Fruit fly (Drosophila melanogaster) whole organism, embryonic: ENCODE results near the gene tbc.
A peak's percentile ranks its signal among the peaks of the same experiment; 100 is the strongest.

Experiments
- Atf6 ChIP-seq: fragments of 200-800 bp; sonication (Bioruptor generic); IDR thresholded peaks from 2 replicates; pipeline ENCODE4 v1.3.6; 2022; ENCODE audit warnings: missing biosample characterization, missing genetic modification characterization
- Bteb2 ChIP-seq: fragments of 200-800 bp; sonication (Bioruptor generic); optimal IDR thresholded peaks from 2 replicates; lab custom pipeline; 2016; ENCODE audit warnings: missing biosample characterization, missing genetic modification characterization
- CG1024 ChIP-seq: fragments of 200-800 bp; sonication (Bioruptor generic); IDR thresholded peaks from 2 replicates; pipeline ENCODE4 v1.3.6; 2022; ENCODE audit warnings: missing biosample characterization, missing genetic modification characterization
- CG10543 ChIP-seq: fragments of 200-800 bp; sonication (Bioruptor generic); optimal IDR thresholded peaks from 3 replicates; lab custom pipeline; 2017; ENCODE audit warnings: missing biosample characterization, mild to moderate bottlenecking, missing genetic modification characterization, moderate library complexity
- CG11398 ChIP-seq: fragments of 200-800 bp; sonication (Bioruptor generic); optimal IDR thresholded peaks from 2 replicates; lab custom pipeline; 2016; ENCODE audit warnings: missing biosample characterization, missing genetic modification characterization
- CG11504 ChIP-seq: fragments of 200-800 bp; sonication (Bioruptor generic); optimal IDR thresholded peaks from 3 replicates; lab custom pipeline; 2019; ENCODE audit warnings: missing biosample characterization, mild to moderate bottlenecking, missing genetic modification characterization, moderate library complexity
- CG12236 ChIP-seq: fragments of 200-800 bp; sonication (Bioruptor generic); optimal IDR thresholded peaks from 2 replicates; lab custom pipeline; 2016; ENCODE audit warnings: missing biosample characterization, missing genetic modification characterization
- CG13424 ChIP-seq: fragments of 200-800 bp; sonication (Bioruptor generic); optimal IDR thresholded peaks from 2 replicates; lab custom pipeline; 2019; ENCODE audit warnings: missing biosample characterization, mild to moderate bottlenecking, missing genetic modification characterization, moderate library complexity
- CG15514 ChIP-seq: fragments of 200-800 bp; sonication (Bioruptor generic); optimal IDR thresholded peaks from 3 replicates; lab custom pipeline; 2017; ENCODE audit warnings: missing biosample characterization, missing genetic modification characterization, mild to moderate bottlenecking, moderate library complexity, missing genetic modification reagents
- CG1603 ChIP-seq: fragments of 200-800 bp; sonication (Bioruptor generic); optimal IDR thresholded peaks from 2 replicates; lab custom pipeline; 2019; ENCODE audit warnings: missing biosample characterization, mild to moderate bottlenecking, missing genetic modification characterization, moderate library complexity
- CG16779 ChIP-seq: fragments of 200-800 bp; sonication (Bioruptor generic); IDR thresholded peaks from 2 replicates; pipeline ENCODE4 v1.3.6; 2022; ENCODE audit warnings: missing biosample characterization, missing genetic modification characterization
- CG3726 ChIP-seq: fragments of 200-800 bp; sonication (Bioruptor generic); IDR thresholded peaks from 3 replicates; pipeline ENCODE4, ENCODE4 v1.3.6; 2022; ENCODE audit warnings: missing biosample characterization, missing genetic modification characterization
- CG43689 ChIP-seq: fragments of 200-800 bp; sonication (Bioruptor generic); IDR thresholded peaks from 2 replicates; pipeline ENCODE4 v1.3.6; 2022; ENCODE audit warnings: missing biosample characterization, missing genetic modification characterization
- CG6272 ChIP-seq: fragments of 200-800 bp; sonication (Bioruptor generic); IDR thresholded peaks from 2 replicates; pipeline ENCODE4 v1.3.6; 2022; ENCODE audit warnings: missing biosample characterization, missing genetic modification characterization
- CG7556 ChIP-seq: fragments of 200-800 bp; sonication (Bioruptor generic); optimal IDR thresholded peaks from 2 replicates; lab custom pipeline; 2017; ENCODE audit warnings: missing biosample characterization, mild to moderate bottlenecking, missing genetic modification characterization
- CG8290 ChIP-seq, 3 experiments: fragments of 200-800 bp; sonication (Bioruptor generic); optimal IDR thresholded peaks; 2 replicates each; lab custom pipeline; 2016 to 2019; ENCODE audit warnings: missing biosample characterization in 3 of 3, missing genetic modification characterization in 3 of 3, mild to moderate bottlenecking in 2 of 3, moderate library complexity in 1 of 3
- CG9215 ChIP-seq: fragments of 200-800 bp; sonication (Bioruptor generic); IDR thresholded peaks from 2 replicates; pipeline ENCODE4 v1.3.6; 2022; ENCODE audit warnings: missing biosample characterization, missing genetic modification characterization
- CG9797 ChIP-seq: fragments of 200-800 bp; sonication (Bioruptor generic); optimal IDR thresholded peaks from 3 replicates; lab custom pipeline; 2018; ENCODE audit warnings: missing biosample characterization, mild to moderate bottlenecking, missing genetic modification characterization
- D ChIP-seq, 2 experiments: fragments of 200-800 bp in 1 of 2; fragments of >200 bp in 1 of 2; sonication (Bioruptor generic) in 1 of 2; optimal IDR thresholded peaks; 2 replicates in 1 of 2; 3 replicates in 1 of 2; lab custom pipeline; 2017; ENCODE audit warnings: mild to moderate bottlenecking in 1 of 2, missing biosample characterization in 1 of 2, missing genetic modification characterization in 1 of 2, missing genetic modification reagents in 1 of 2
- HHEX ChIP-seq: fragments of 200-800 bp; sonication (Bioruptor generic); optimal IDR thresholded peaks from 3 replicates; lab custom pipeline; 2017; ENCODE audit warnings: missing biosample characterization, mild to moderate bottlenecking, missing genetic modification characterization, missing genetic modification reagents
- HmgD ChIP-seq: fragments of 200-800 bp; sonication (Bioruptor generic); optimal IDR thresholded peaks from 3 replicates; lab custom pipeline; 2016; ENCODE audit warnings: missing biosample characterization, missing genetic modification characterization
- Mrtf ChIP-seq: fragments of 200-800 bp; sonication (Bioruptor generic); IDR thresholded peaks from 3 replicates; pipeline ENCODE4 v1.3.6; 2022; ENCODE audit warnings: missing biosample characterization, missing genetic modification characterization
- Myb ChIP-seq: fragments of 200-800 bp; sonication (Bioruptor generic); optimal IDR thresholded peaks from 2 replicates; lab custom pipeline; 2016; ENCODE audit warnings: missing biosample characterization, missing genetic modification characterization
- NFAT ChIP-seq: fragments of 200-800 bp; sonication (Bioruptor generic); IDR thresholded peaks from 2 replicates; pipeline ENCODE4 v1.3.6; 2022; ENCODE audit warnings: missing biosample characterization, missing genetic modification characterization
- NK7.1 ChIP-seq: fragments of 200-800 bp; sonication (Bioruptor generic); optimal IDR thresholded peaks from 3 replicates; lab custom pipeline; 2016; ENCODE audit warnings: missing biosample characterization, missing genetic modification characterization
- Pdp1 ChIP-seq, 2 experiments: fragments of 200-800 bp; sonication (Bioruptor generic); optimal IDR thresholded peaks; 3 replicates each; lab custom pipeline; 2016; ENCODE audit warnings: missing biosample characterization in 2 of 2, missing genetic modification characterization in 2 of 2, mild to moderate bottlenecking in 1 of 2, moderate library complexity in 1 of 2
- Poxn ChIP-seq: fragments of 200-800 bp; sonication (Bioruptor generic); IDR thresholded peaks from 2 replicates; pipeline ENCODE4 v1.3.6; 2022; ENCODE audit warnings: missing biosample characterization, missing genetic modification characterization
- Rfx ChIP-seq: fragments of 200-800 bp; sonication (Bioruptor generic); IDR thresholded peaks from 2 replicates; pipeline ENCODE4 v1.3.6; 2022; ENCODE audit warnings: missing biosample characterization, missing genetic modification characterization
- Sry-δ ChIP-seq: fragments of 200-800 bp; sonication (Bioruptor generic); optimal IDR thresholded peaks from 2 replicates; lab custom pipeline; 2016; ENCODE audit warnings: missing biosample characterization, missing genetic modification characterization
- Xrp1 ChIP-seq: fragments of 200-800 bp; sonication (Bioruptor generic); IDR thresholded peaks from 2 replicates; pipeline ENCODE4 v1.3.6; 2022; ENCODE audit warnings: missing biosample characterization, missing genetic modification characterization
- ap ChIP-seq: fragments of 200-800 bp; sonication (Bioruptor generic); IDR thresholded peaks from 2 replicates; pipeline ENCODE4 v1.3.6; 2022; ENCODE audit warnings: missing biosample characterization, missing genetic modification characterization
- ash1 ChIP-seq: fragments of 200-800 bp; sonication (Bioruptor generic); optimal IDR thresholded peaks from 2 replicates; lab custom pipeline; 2018; ENCODE audit warnings: missing biosample characterization, mild to moderate bottlenecking, missing genetic modification characterization
- dpn ChIP-seq, 2 experiments: fragments of 200-800 bp; sonication (Bioruptor generic); optimal IDR thresholded peaks; 3 replicates each; lab custom pipeline; 2016; ENCODE audit warnings: missing biosample characterization in 2 of 2, missing genetic modification characterization in 2 of 2
- ewg ChIP-seq: fragments of 200-800 bp; sonication (Bioruptor generic); optimal IDR thresholded peaks from 3 replicates; lab custom pipeline; 2017; ENCODE audit warnings: mild to moderate bottlenecking, missing biosample characterization, missing genetic modification reagents, missing genetic modification characterization
- jigr1 ChIP-seq: fragments of 200-800 bp; sonication (Bioruptor generic); IDR thresholded peaks from 3 replicates; pipeline ENCODE4 v1.3.6; 2022; ENCODE audit warnings: missing biosample characterization, missing genetic modification characterization
- kni ChIP-seq: fragments of 200-800 bp; sonication (Bioruptor generic); optimal IDR thresholded peaks from 3 replicates; lab custom pipeline; 2017; ENCODE audit warnings: mild to moderate bottlenecking, missing biosample characterization, missing genetic modification reagents, missing genetic modification characterization
- knrl ChIP-seq: fragments of 200-800 bp; sonication (Bioruptor generic); IDR thresholded peaks from 3 replicates; pipeline ENCODE4 v1.3.6; 2022; ENCODE audit warnings: missing biosample characterization, missing genetic modification characterization; ENCODE audit not compliant: partially characterized antibody
- mam ChIP-seq: fragments of 200-800 bp; sonication (Bioruptor generic); optimal IDR thresholded peaks from 3 replicates; lab custom pipeline; 2016; ENCODE audit warnings: missing biosample characterization, missing genetic modification characterization
- nerfin-1 ChIP-seq: fragments of 200-800 bp; sonication (Bioruptor generic); optimal IDR thresholded peaks from 3 replicates; lab custom pipeline; 2019; ENCODE audit warnings: missing biosample characterization, mild to moderate bottlenecking, missing genetic modification characterization, moderate library complexity
- peb ChIP-seq: fragments of 200-800 bp; sonication (Bioruptor generic); IDR thresholded peaks from 2 replicates; pipeline ENCODE4 v1.3.6; 2022; ENCODE audit warnings: missing biosample characterization, missing genetic modification characterization
- pita ChIP-seq: fragments of 200-800 bp; sonication (Bioruptor generic); optimal IDR thresholded peaks from 2 replicates; lab custom pipeline; 2017; ENCODE audit warnings: missing biosample characterization, mild to moderate bottlenecking, missing genetic modification characterization
- pnt ChIP-seq: fragments of 200-800 bp; sonication (Bioruptor generic); optimal IDR thresholded peaks from 3 replicates; lab custom pipeline; 2016; ENCODE audit warnings: missing biosample characterization, missing genetic modification characterization
- sens-2 ChIP-seq: fragments of 200-800 bp; sonication (Bioruptor generic); IDR thresholded peaks from 2 replicates; pipeline ENCODE4 v1.3.6; 2022; ENCODE audit warnings: missing biosample characterization, missing genetic modification characterization
- slou ChIP-seq: fragments of 200-800 bp; sonication (Bioruptor generic); optimal IDR thresholded peaks from 3 replicates; lab custom pipeline; 2016; ENCODE audit warnings: missing biosample characterization, missing genetic modification characterization
- stc ChIP-seq: fragments of 200-800 bp; sonication (Bioruptor generic); IDR thresholded peaks from 2 replicates; pipeline ENCODE4 v1.3.6; 2022; ENCODE audit warnings: missing biosample characterization, missing genetic modification characterization
- tio ChIP-seq: fragments of 200-800 bp; sonication (Bioruptor generic); optimal IDR thresholded peaks from 2 replicates; lab custom pipeline; 2017; ENCODE audit warnings: missing biosample characterization, missing genetic modification characterization, inconsistent platforms
- wor ChIP-seq: fragments of 200-800 bp; sonication (Bioruptor generic); IDR thresholded peaks from 2 replicates; pipeline ENCODE4 v1.3.6; 2022; ENCODE audit warnings: missing biosample characterization, missing genetic modification characterization
- yki ChIP-seq: fragments of >200 bp; optimal IDR thresholded peaks from 3 replicates; lab custom pipeline; 2018
- zf30C ChIP-seq: fragments of 200-800 bp; sonication (Bioruptor generic); optimal IDR thresholded peaks from 3 replicates; lab custom pipeline; 2018; ENCODE audit warnings: missing biosample characterization, mild to moderate bottlenecking, missing genetic modification characterization

Gene tbc

dm6 chrX:20429482-20430204 is 19.5 kb upstream of the tbc start, which contains the start of the genes CG11710 and mal (continued):
- peak; percentile 68 for TF ChIP-seq CG1603 (tag; lab: Kevin White, UChicago)
- TF ChIP-seq Bteb2 (GFP tag; lab: Kevin White, UChicago): peak; percentile 47
- peak; percentile 42; the same call in 1 of the 2 replicates for TF ChIP-seq CG6272 (GFP tag; lab: Robert Waterston, UW)
- TF ChIP-seq Pdp1 (GFP tag; optimal IDR thresholded peaks at IDR 0.05; lab: Kevin White, UChicago): peak; percentile 73 to 82
- no peak for TF ChIP-seq CG1024 (GFP tag; lab: Robert Waterston, UW)
- TF ChIP-seq Poxn: no peak
- TF ChIP-seq CG9797 (GFP tag; lab: Kevin White, UChicago): no peak
- TF ChIP-seq wor (GFP tag; lab: Robert Waterston, UW): peak; percentile 62
- TF ChIP-seq Mrtf: peak; percentile 57; the same call in 1 of the 3 replicates
- TF ChIP-seq CG3726 (GFP tag; lab: Robert Waterston, UW): no peak
- TF ChIP-seq yki: no peak
- TF ChIP-seq CG9215 (GFP tag; lab: Robert Waterston, UW): peak; percentile 79
- peak; percentile 82; the same call in 1 of the 2 replicates for TF ChIP-seq Xrp1
- TF ChIP-seq stc (GFP tag; lab: Robert Waterston, UW): peak; percentile 58
- peak; percentile 74 for TF ChIP-seq CG7556 (GFP tag; lab: Kevin White, UChicago)
- peak; percentile 61; the same call in 1 of the 2 replicates for TF ChIP-seq peb (GFP tag; lab: Robert Waterston, UW)
- peak; percentile 43 for TF ChIP-seq pnt (GFP tag; lab: Kevin White, UChicago)
- TF ChIP-seq CG13424 (tag; lab: Kevin White, UChicago): peak; percentile 88
- TF ChIP-seq dpn (GFP tag; optimal IDR thresholded peaks at IDR 0.05; lab: Kevin White, UChicago): peak; percentile 67 to 78
- peak; percentile 12 for TF ChIP-seq HmgD (GFP tag; lab: Kevin White, UChicago)
- TF ChIP-seq tio: no peak
- TF ChIP-seq knrl (GFP tag; lab: Robert Waterston, UW): no peak
- TF ChIP-seq Atf6: peak; percentile 83
- peak; percentile 84 for TF ChIP-seq Rfx (GFP tag; lab: Robert Waterston, UW)
- no peak for TF ChIP-seq ash1 (GFP tag; lab: Kevin White, UChicago)
- no peak for TF ChIP-seq CG12236
- TF ChIP-seq sens-2 (GFP tag; lab: Robert Waterston, UW): peak; percentile 71; the same call in 1 of the 2 replicates
- TF ChIP-seq jigr1 (GFP tag; lab: Robert Waterston, UW): peak; percentile 59; the same call in 1 of the 3 replicates
- TF ChIP-seq CG15514 (GFP tag; lab: Kevin White, UChicago): peak; percentile 54
- no peak for TF ChIP-seq D (optimal IDR thresholded peaks at IDR 0.05; lab: Kevin White, UChicago)
- no peak for TF ChIP-seq D (GFP tag; optimal IDR thresholded peaks at IDR 0.05; lab: Kevin White, UChicago)
- TF ChIP-seq CG43689 (GFP tag; lab: Robert Waterston, UW): no peak; the same call in 1 of the 2 replicates
- no peak for TF ChIP-seq pita (GFP tag; lab: Kevin White, UChicago)
- TF ChIP-seq nerfin-1: peak; percentile 77
- no peak for TF ChIP-seq HHEX (GFP tag; lab: Kevin White, UChicago)
- TF ChIP-seq ewg: peak; percentile 42
- TF ChIP-seq NK7.1 (GFP tag; lab: Kevin White, UChicago): peak; percentile 73
- TF ChIP-seq Sry-δ (GFP tag; lab: Kevin White, UChicago): peak; percentile 36
- TF ChIP-seq Myb (GFP tag; lab: Kevin White, UChicago): peak; percentile 47
- no peak for TF ChIP-seq zf30C (GFP tag; lab: Kevin White, UChicago)
- TF ChIP-seq ap: peak; percentile 50; the same call in 1 of the 2 replicates
- peak; percentile 88 for TF ChIP-seq CG11504 (tag; lab: Kevin White, UChicago)
- peak; percentile 62 for TF ChIP-seq CG10543
- TF ChIP-seq slou: peak; percentile 69
- peak; percentile 13; the same call in 1 of the 2 replicates for TF ChIP-seq NFAT (GFP tag; lab: Robert Waterston, UW)
- no peak for TF ChIP-seq CG16779 (GFP tag; lab: Robert Waterston, UW)
- peak; percentile 38 for TF ChIP-seq CG11398 (GFP tag; lab: Kevin White, UChicago)
- peak; percentile 74 for TF ChIP-seq mam (GFP tag; lab: Kevin White, UChicago)
- peak; percentile 3 for TF ChIP-seq CG8290 (GFP tag; optimal IDR thresholded peaks at IDR 0.05; lab: Kevin White, UChicago)
- TF ChIP-seq CG8290 (tag; optimal IDR thresholded peaks at IDR 0.05; lab: Kevin White, UChicago): no peak
- TF ChIP-seq kni (GFP tag; lab: Kevin White, UChicago): no peak
